Worm (Caenorhabditis elegans): ENCODE data around the gene F47H4.2.

DNA sequence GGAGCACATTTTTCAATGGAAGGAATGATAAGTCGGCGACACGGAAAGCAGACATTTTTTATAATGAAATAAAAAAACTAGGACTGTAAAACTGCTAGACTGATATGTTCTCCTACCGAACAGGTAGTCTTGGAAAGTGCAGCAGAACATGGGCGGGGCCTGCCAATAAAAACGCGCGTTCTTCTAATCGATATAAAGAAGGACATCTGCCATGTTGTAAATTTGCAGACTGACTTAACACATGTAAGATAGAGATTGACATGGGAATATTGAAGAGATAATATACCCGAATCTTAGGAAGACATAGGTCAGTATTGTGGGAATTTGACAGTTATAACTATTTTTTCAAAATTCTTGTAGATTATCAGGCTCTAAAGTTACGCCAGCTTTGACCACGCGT, 25.3 kb upstream of the F47H4.2 start, which contains the start of gene sdz-16:
- TF ChIP-seq ztf-29 (GFP tag; IDR thresholded peaks at IDR 0.05): no peak
- no peak for TF ChIP-seq flt-1 (GFP tag; IDR thresholded peaks at IDR 0.05)
- TF ChIP-seq T22C8.4 (GFP tag; IDR thresholded peaks at IDR 0.05): no peak
- no peak for TF ChIP-seq cog-1 (tag; optimal IDR thresholded peaks at IDR 0.05)
- TF ChIP-seq ref-1 (GFP tag; conservative IDR thresholded peaks at IDR 0.05): no peak
- no peak for TF ChIP-seq tab-1 (GFP tag; IDR thresholded peaks at IDR 0.05)
- TF ChIP-seq ztf-23 (GFP tag; IDR thresholded peaks at IDR 0.05): no peak
- TF ChIP-seq klf-2 (GFP tag; conservative IDR thresholded peaks at IDR 0.05): no peak
- no peak for TF ChIP-seq med-1 (GFP tag; optimal IDR thresholded peaks at IDR 0.05; ENCODE audit: insufficient read depth)

Data from whole organism, midembryonic.